Worm (Caenorhabditis elegans): ENCODE measurements around the gene lips-13.

- no peak for TF ChIP-seq elt-1 (tag; optimal IDR thresholded peaks at IDR 0.05; ENCODE audit: borderline replicate concordance, insufficient read depth)
- TF ChIP-seq unc-39 (tag; optimal IDR thresholded peaks at IDR 0.05) = no peak
- TF ChIP-seq snpc-4 (tag; optimal IDR thresholded peaks at IDR 0.05) = no peak
- TF ChIP-seq unc-62 (GFP tag; optimal IDR thresholded peaks at IDR 0.05) = no peak
- no peak for TF ChIP-seq lsy-2 (tag; optimal IDR thresholded peaks at IDR 0.05)
- no peak for TF ChIP-seq blmp-1 (tag; optimal IDR thresholded peaks at IDR 0.05)
These were observed 22.8 kb upstream of the lips-13 start, which contains the start of gene W09B6.4 for ce11 chrII:1140689-1141088.

Measured in whole organism, mixed stage, embryonic.